Worm (Caenorhabditis elegans) whole organism, mixed stage, embryonic: ENCODE data around the gene egl-44.
A peak's percentile ranks its signal among the peaks of the same experiment; 100 is the strongest.

Source experiments
- M03D4.4 ChIP-seq: sonication (generic microtip); optimal IDR thresholded peaks from 2 replicates; lab custom pipeline; 2017; ENCODE audit warnings: mild to moderate bottlenecking, missing genetic modification characterization, missing compliant biosample characterization
- bed-3 ChIP-seq: fragments of 200-800 bp; sonication (Bioruptor generic); optimal IDR thresholded peaks from 3 replicates; lab custom pipeline; 2018; ENCODE audit warnings: mild to moderate bottlenecking, missing genetic modification characterization, moderate library complexity, missing compliant biosample characterization
- blmp-1 ChIP-seq: fragments of 150-350 bp; optimal IDR thresholded peaks from 2 replicates; lab custom pipeline; 2014; ENCODE audit warnings: missing biosample characterization, missing genetic modification characterization
- ceh-39 ChIP-seq: fragments of 150-350 bp; optimal IDR thresholded peaks from 2 replicates; lab custom pipeline; 2014; ENCODE audit warnings: missing biosample characterization, missing genetic modification characterization
- ceh-43 ChIP-seq: fragments of 200-800 bp; sonication (Bioruptor generic); optimal IDR thresholded peaks from 2 replicates; lab custom pipeline; 2018; ENCODE audit warnings: mild to moderate bottlenecking, missing genetic modification characterization, moderate library complexity, missing compliant biosample characterization
- ceh-83 ChIP-seq: fragments of 200-800 bp; sonication (Bioruptor generic); optimal IDR thresholded peaks from 2 replicates; lab custom pipeline; 2018; ENCODE audit warnings: mild to moderate bottlenecking, missing genetic modification characterization, missing compliant biosample characterization
- ces-1 ChIP-seq: fragments of 150-350 bp; optimal IDR thresholded peaks from 2 replicates; lab custom pipeline; 2014; ENCODE audit warnings: missing biosample characterization, missing genetic modification reagents, missing genetic modification characterization
- cnd-1 ChIP-seq: fragments of 200-800 bp; sonication (Bioruptor generic); optimal IDR thresholded peaks from 2 replicates; lab custom pipeline; 2018; ENCODE audit warnings: mild to moderate bottlenecking, missing genetic modification characterization, missing compliant biosample characterization
- drap-1 ChIP-seq: fragments of 200-800 bp; sonication (Bioruptor generic); optimal IDR thresholded peaks from 3 replicates; lab custom pipeline; 2018; ENCODE audit warnings: mild to moderate bottlenecking, missing genetic modification characterization, missing compliant biosample characterization
- elt-1 ChIP-seq: sonication (generic microtip); optimal IDR thresholded peaks from 2 replicates; lab custom pipeline; 2017; ENCODE audit warnings: missing genetic modification characterization, mild to moderate bottlenecking, missing compliant biosample characterization, antibody characterized with exemption, moderate library complexity, borderline replicate concordance; ENCODE audit not compliant: insufficient read depth
- elt-3 ChIP-seq: fragments of 150-350 bp; optimal IDR thresholded peaks from 2 replicates; lab custom pipeline; 2014; ENCODE audit warnings: missing biosample characterization, missing genetic modification characterization
- flh-1 ChIP-seq: fragments of 200-800 bp; sonication (Bioruptor generic); optimal IDR thresholded peaks from 2 replicates; lab custom pipeline; 2018; ENCODE audit warnings: mild to moderate bottlenecking, missing genetic modification characterization, moderate library complexity, missing compliant biosample characterization
- hlh-1 ChIP-seq: fragments of 150-350 bp; optimal IDR thresholded peaks from 2 replicates; lab custom pipeline; 2014; ENCODE audit warnings: missing biosample characterization, missing genetic modification reagents, missing genetic modification characterization
- lin-13 ChIP-seq: fragments of 150-350 bp; optimal IDR thresholded peaks from 2 replicates; lab custom pipeline; 2014; ENCODE audit warnings: missing biosample characterization, missing genetic modification characterization
- lin-32 ChIP-seq: fragments of 200-800 bp; sonication (Bioruptor generic); optimal IDR thresholded peaks from 2 replicates; lab custom pipeline; 2018; ENCODE audit warnings: mild to moderate bottlenecking, missing genetic modification characterization, missing compliant biosample characterization
- mab-5 ChIP-seq: fragments of 150-350 bp; optimal IDR thresholded peaks from 2 replicates; lab custom pipeline; 2014; ENCODE audit warnings: missing biosample characterization, missing genetic modification characterization
- nhr-2 ChIP-seq: fragments of 150-350 bp; optimal IDR thresholded peaks from 2 replicates; lab custom pipeline; 2014; ENCODE audit warnings: missing biosample characterization, missing genetic modification characterization
- nhr-28 ChIP-seq: fragments of 150-350 bp; optimal IDR thresholded peaks from 2 replicates; lab custom pipeline; 2014; ENCODE audit warnings: missing biosample characterization, missing genetic modification characterization
- pha-4 ChIP-seq: fragments of 150-350 bp; optimal IDR thresholded peaks from 2 replicates; lab custom pipeline; 2018; ENCODE audit warnings: missing biosample characterization, missing genetic modification reagents, missing genetic modification characterization
- sem-2 ChIP-seq: fragments of 200-800 bp; sonication (Bioruptor generic); optimal IDR thresholded peaks from 2 replicates; lab custom pipeline; 2018; ENCODE audit warnings: mild to moderate bottlenecking, missing genetic modification characterization, missing compliant biosample characterization
- snpc-4 ChIP-seq: fragments of 150-350 bp; optimal IDR thresholded peaks from 2 replicates; lab custom pipeline; 2014; ENCODE audit warnings: missing biosample characterization, missing genetic modification characterization
- sptf-1 ChIP-seq: sonication (generic microtip); optimal IDR thresholded peaks from 2 replicates; lab custom pipeline; 2017; ENCODE audit warnings: mild to moderate bottlenecking, missing genetic modification characterization, moderate library complexity, missing compliant biosample characterization
- tbx-8 ChIP-seq: fragments of 200-800 bp; sonication (Bioruptor generic); optimal IDR thresholded peaks from 2 replicates; lab custom pipeline; 2018; ENCODE audit warnings: mild to moderate bottlenecking, missing genetic modification characterization, moderate library complexity, missing compliant biosample characterization
- unc-120 ChIP-seq: sonication (generic microtip); optimal IDR thresholded peaks from 2 replicates; lab custom pipeline; 2017; ENCODE audit warnings: missing genetic modification characterization, missing compliant biosample characterization; ENCODE audit not compliant: poor library complexity, severe bottlenecking
- unc-39 ChIP-seq: fragments of 150-350 bp; optimal IDR thresholded peaks from 2 replicates; lab custom pipeline; 2014; ENCODE audit warnings: missing biosample characterization, missing genetic modification characterization
- unc-62 ChIP-seq: fragments of 150-350 bp; optimal IDR thresholded peaks from 2 replicates; lab custom pipeline; 2014; ENCODE audit warnings: missing biosample characterization, missing genetic modification reagents, missing genetic modification characterization
- zip-8 ChIP-seq: fragments of 150-350 bp; optimal IDR thresholded peaks from 2 replicates; lab custom pipeline; 2014; ENCODE audit warnings: missing biosample characterization, missing genetic modification characterization
- ztf-11 ChIP-seq: fragments of 150-350 bp; optimal IDR thresholded peaks from 2 replicates; lab custom pipeline; 2014; ENCODE audit warnings: missing biosample characterization, missing genetic modification characterization

The egl-44 gene

DNA sequence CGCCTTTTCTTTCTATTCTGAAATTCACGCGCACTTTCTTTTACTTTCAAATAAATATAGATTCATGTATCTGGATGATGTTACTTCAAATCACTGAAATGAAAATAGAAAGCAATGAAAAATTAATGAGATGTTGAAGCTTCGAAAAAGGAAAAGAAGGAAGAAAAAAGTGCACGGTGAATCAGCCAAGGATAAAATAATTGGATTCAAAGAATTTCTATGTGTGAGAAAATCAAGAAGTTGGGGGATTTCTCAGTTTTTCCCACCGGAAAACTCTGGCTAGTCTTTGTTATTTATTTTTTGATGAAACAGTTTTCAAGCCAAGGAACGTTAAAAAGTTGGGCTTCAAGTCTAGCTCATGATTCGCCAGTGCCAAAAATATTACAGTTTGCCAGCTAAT, 23.1 kb downstream of the egl-44 start:
- TF ChIP-seq mab-5 (tag; lab: Kevin White, UChicago) = no peak
- TF ChIP-seq blmp-1 = no peak
- no peak for TF ChIP-seq ceh-83 (GFP tag; lab: Kevin White, UChicago)
- no peak for TF ChIP-seq sptf-1
- no peak for TF ChIP-seq cnd-1 (tag; lab: Kevin White, UChicago)
- TF ChIP-seq elt-1 (tag; lab: Kevin White, UChicago) = no peak
- no peak for TF ChIP-seq unc-120

DNA sequence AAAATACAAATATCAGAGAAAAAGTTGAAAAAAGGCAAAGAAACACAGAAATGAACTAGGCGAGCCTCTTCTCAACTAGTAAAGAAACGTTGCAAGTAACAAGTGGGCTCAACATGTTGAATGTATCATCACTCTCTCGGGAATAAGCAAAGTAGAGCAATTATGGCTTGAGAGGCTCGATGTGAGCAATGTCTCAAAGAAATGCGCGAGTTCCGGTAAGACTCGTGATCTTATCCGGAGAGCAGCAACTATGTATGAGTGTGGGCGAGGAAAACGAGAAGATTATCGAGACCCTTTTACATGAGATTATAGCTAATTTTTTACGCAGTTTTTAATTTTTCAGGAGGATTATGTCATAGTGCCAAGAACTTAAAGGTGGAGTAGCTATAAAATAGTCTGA, 23.6 kb downstream of the egl-44 start:
- TF ChIP-seq M03D4.4 (tag; lab: Kevin White, UChicago) (no peak), flh-1 (GFP tag; lab: Kevin White, UChicago) (no peak), lin-32 (GFP tag; lab: Kevin White, UChicago) (no peak), sptf-1 (no peak), bed-3 (GFP tag; lab: Kevin White, UChicago) (no peak), ceh-39 (tag; lab: Kevin White, UChicago) (no peak), unc-62 (no peak), elt-1 (tag; lab: Kevin White, UChicago) (no peak), lin-13 (tag; lab: Kevin White, UChicago) (no peak), unc-120 (no peak)

DNA sequence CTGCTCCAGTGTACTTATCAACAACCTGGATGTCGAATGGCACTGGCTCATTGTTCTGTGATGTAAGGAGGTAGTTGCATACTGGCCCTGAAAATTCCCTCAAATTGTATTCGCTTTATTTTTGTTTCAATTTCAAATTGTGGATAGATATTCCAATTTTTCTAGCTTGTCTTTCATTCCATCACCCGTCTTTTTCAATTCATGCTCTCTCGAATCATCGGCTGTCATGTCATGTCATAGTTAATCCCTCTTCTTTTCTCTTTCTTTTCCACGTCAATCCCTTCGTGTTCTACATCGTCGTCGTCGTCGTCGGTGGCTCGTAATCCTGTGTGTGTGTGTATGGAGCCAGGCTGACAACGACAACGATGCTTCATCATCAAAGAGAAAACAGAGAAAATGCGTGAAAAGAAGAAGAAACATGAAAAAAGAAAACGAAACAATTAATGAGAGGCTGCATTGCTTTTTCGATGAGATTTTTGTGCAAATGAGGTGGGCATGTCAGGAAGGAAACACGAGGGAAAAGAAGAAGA, 27.1 kb downstream of the egl-44 start:
- TF ChIP-seq ceh-83 (GFP tag; lab: Kevin White, UChicago) (no peak), unc-62 (peak; percentile 86)

DNA sequence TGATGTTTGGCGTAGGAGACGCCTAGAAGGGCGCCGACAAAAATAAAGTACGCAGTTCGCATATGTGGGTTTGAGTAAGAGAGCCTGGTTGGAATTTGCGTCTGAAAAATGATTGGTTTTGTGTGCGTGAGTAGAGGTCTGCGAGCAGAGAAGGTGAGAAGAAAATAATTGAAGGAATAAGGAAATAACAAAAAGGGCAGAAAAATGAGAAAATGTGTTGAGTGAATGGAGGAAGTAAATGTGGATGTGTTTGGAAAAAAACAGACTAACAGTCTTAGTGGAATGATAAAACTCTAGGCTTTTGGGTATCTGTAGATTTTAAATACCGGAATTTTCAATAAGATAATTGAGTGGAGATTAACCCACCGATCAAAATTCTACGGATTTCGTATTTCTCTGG, 28.0 kb downstream of the egl-44 start, which contains the start of gene casy-1:
TSS of gene casy-1 (minus strand) at position 101 of the 400 bp plus-strand sequence.
- TF ChIP-seq ceh-43 (GFP tag; lab: Kevin White, UChicago) (no peak), unc-120 (no peak), flh-1 (GFP tag; lab: Kevin White, UChicago) (no peak), sem-2 (GFP tag; lab: Kevin White, UChicago) (no peak), elt-1 (tag; lab: Kevin White, UChicago) (no peak), hlh-1 (tag; lab: Kevin White, UChicago) (no peak), pha-4 (tag; lab: Kevin White, UChicago) (no peak), elt-3 (tag; lab: Kevin White, UChicago) (no peak), cnd-1 (tag; lab: Kevin White, UChicago) (no peak), ces-1 (GFP tag; lab: Kevin White, UChicago) (no peak), unc-39 (tag; lab: Kevin White, UChicago) (no peak), nhr-2 (tag; lab: Kevin White, UChicago) (no peak), nhr-28 (tag; lab: Kevin White, UChicago) (no peak), bed-3 (GFP tag; lab: Kevin White, UChicago) (no peak)

DNA sequence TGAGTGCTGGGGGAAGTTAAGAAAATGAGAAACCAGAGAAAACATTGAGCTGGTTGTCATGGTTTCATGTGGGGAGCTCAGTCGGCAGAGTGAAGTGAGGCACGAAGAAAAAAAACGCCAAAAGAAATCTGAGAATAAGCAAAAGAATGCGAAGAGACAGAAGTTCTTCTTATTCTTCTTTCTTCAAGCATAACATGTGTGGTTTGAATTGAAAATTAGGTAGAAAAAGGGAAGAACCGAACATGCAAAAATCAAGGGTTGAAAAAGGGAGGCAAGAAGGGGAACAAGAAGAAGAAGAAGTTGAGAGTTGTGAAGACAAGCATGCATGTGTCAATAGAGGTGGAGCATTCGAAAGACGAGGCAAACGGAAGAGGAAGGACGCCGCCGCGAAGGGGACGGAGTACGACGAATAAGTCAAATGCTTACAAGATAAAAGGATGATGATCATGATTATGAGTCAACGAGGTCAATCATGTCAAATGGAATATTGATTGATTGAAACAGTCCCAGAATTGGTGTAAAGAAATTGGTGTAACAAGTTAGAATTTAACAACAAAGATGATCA, 29.3 kb downstream of the egl-44 start:
- TF ChIP-seq ceh-39 (tag; lab: Kevin White, UChicago) (no peak), ceh-43 (GFP tag; lab: Kevin White, UChicago) (no peak), tbx-8 (GFP tag; lab: Kevin White, UChicago) (no peak), drap-1 (GFP tag; lab: Kevin White, UChicago) (no peak), blmp-1 (no peak), lin-13 (tag; lab: Kevin White, UChicago) (no peak), zip-8 (tag; lab: Kevin White, UChicago) (no peak), ceh-83 (GFP tag; lab: Kevin White, UChicago) (no peak), unc-62 (no peak), cnd-1 (tag; lab: Kevin White, UChicago) (no peak), elt-1 (tag; lab: Kevin White, UChicago) (no peak), ztf-11 (tag; lab: Kevin White, UChicago) (no peak), snpc-4 (tag; lab: Kevin White, UChicago) (no peak), bed-3 (GFP tag; lab: Kevin White, UChicago) (no peak)
